Worm (Caenorhabditis elegans) whole organism, L1 larva: ENCODE results near the gene dao-6.

Experiments used
- elt-2 ChIP-seq: sonication (generic microtip); optimal IDR thresholded peaks from 2 replicates; lab custom pipeline; 2016; ENCODE audit warnings: missing genetic modification characterization, mild to moderate bottlenecking, inconsistent platforms, missing compliant biosample characterization, missing genetic modification reagents
- nhr-28 ChIP-seq: fragments of 150-350 bp; optimal IDR thresholded peaks from 2 replicates; lab custom pipeline; 2014; ENCODE audit warnings: missing biosample characterization, missing genetic modification characterization
- snpc-4 ChIP-seq: fragments of 150-350 bp; optimal IDR thresholded peaks from 2 replicates; lab custom pipeline; 2014; ENCODE audit warnings: missing biosample characterization, missing genetic modification characterization
- unc-130 ChIP-seq: fragments of 150-350 bp; optimal IDR thresholded peaks from 2 replicates; lab custom pipeline; 2017; ENCODE audit warnings: missing biosample characterization, missing genetic modification characterization, inconsistent platforms

- TF ChIP-seq snpc-4 (no peak), unc-130 (no peak), elt-2 (tag; lab: Kevin White, UChicago) (no peak), nhr-28 (tag; lab: Kevin White, UChicago) (no peak)
Measured at ce11 chrIII:9768023-9768422, 32.0 kb upstream of the dao-6 start.
